Fruit fly (Drosophila melanogaster) whole organism: ENCODE results near the gene CG3557.

Source experiments
- CG8478 ChIP-seq: fragments of >200 bp; optimal IDR thresholded peaks from 2 replicates; lab custom pipeline; 2018; ENCODE audit warnings: inconsistent platforms
- Dll ChIP-seq: fragments of >200 bp; optimal IDR thresholded peaks from 2 replicates; lab custom pipeline; 2017
- pan ChIP-seq: fragments of >200 bp; optimal IDR thresholded peaks from 2 replicates; lab custom pipeline; 2017
- psq ChIP-seq: fragments of >200 bp; optimal IDR thresholded peaks from 2 replicates; lab custom pipeline; 2017
- usp ChIP-seq: fragments of >200 bp; optimal IDR thresholded peaks from 2 replicates; lab custom pipeline; 2017; ENCODE audit warnings: missing biosample characterization, missing genetic modification characterization, mixed read lengths

DNA sequence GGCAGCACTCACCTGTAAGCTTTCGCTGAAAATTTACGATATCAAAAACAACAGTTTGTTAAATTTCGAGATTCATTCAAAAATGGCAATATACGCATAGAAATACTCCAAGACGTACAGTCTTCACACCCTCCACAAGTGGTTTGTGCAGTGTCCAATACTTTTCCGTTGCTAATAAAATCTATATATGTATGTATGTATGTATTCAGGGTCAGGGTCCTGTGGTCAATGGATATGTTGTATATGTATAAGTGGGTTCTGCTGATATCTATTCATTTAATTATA lies 9.2 kb downstream of the CG3557 start:
- no peak for TF ChIP-seq psq (lab: Kevin White, UChicago)
- TF ChIP-seq CG8478 (lab: Kevin White, UChicago), result no peak
- TF ChIP-seq usp (GFP tag; lab: Kevin White, UChicago), result no peak
- TF ChIP-seq pan (lab: Kevin White, UChicago), result no peak
- no peak for TF ChIP-seq Dll (lab: Kevin White, UChicago)
